Fruit fly (Drosophila melanogaster) whole organism, wandering third instar larva: ENCODE measurements around the gene pzg.

Experiments
- Abd-B ChIP-seq: fragments of >200 bp; optimal IDR thresholded peaks from 2 replicates; lab custom pipeline; 2017; ENCODE audit warnings: missing biosample characterization, missing genetic modification characterization
- CG32264 ChIP-seq: fragments of 200-800 bp; sonication (Bioruptor generic); optimal IDR thresholded peaks from 2 replicates; lab custom pipeline; 2016; ENCODE audit warnings: missing biosample characterization, missing genetic modification characterization
- CG9705 ChIP-seq: fragments of 200-800 bp; sonication (Bioruptor generic); optimal IDR thresholded peaks from 2 replicates; lab custom pipeline; 2018; ENCODE audit warnings: missing biosample characterization, mild to moderate bottlenecking, missing genetic modification characterization
- CrebA ChIP-seq: fragments of 200-800 bp; sonication (Bioruptor generic); optimal IDR thresholded peaks from 2 replicates; lab custom pipeline; 2016; ENCODE audit warnings: missing biosample characterization, mild to moderate bottlenecking, missing genetic modification characterization, borderline replicate concordance
- Dfd ChIP-seq: fragments of >200 bp; optimal IDR thresholded peaks from 2 replicates; lab custom pipeline; 2017; ENCODE audit warnings: missing biosample characterization, missing genetic modification characterization
- Dif ChIP-seq: fragments of 200-275, 200-300 bp; sonication (Bioruptor generic); optimal IDR thresholded peaks from 2 replicates; lab custom pipeline; 2018; ENCODE audit warnings: missing biosample characterization, missing genetic modification characterization; ENCODE audit not compliant: partially characterized antibody
- GATAd ChIP-seq: sonication (Bioruptor generic); optimal IDR thresholded peaks from 2 replicates; lab custom pipeline; 2016; ENCODE audit warnings: missing biosample characterization, missing genetic modification characterization
- HLH106 ChIP-seq: fragments of 200-800 bp; optimal IDR thresholded peaks from 3 replicates; lab custom pipeline; 2019; ENCODE audit warnings: missing biosample characterization, mild to moderate bottlenecking, missing genetic modification characterization, moderate library complexity
- Hnf4 ChIP-seq: fragments of 200-800 bp; sonication (Bioruptor generic); optimal IDR thresholded peaks from 2 replicates; lab custom pipeline; 2016; ENCODE audit warnings: missing biosample characterization, mild to moderate bottlenecking, missing genetic modification characterization
- Hr78 ChIP-seq: fragments of >200 bp; optimal IDR thresholded peaks from 2 replicates; lab custom pipeline; 2017; ENCODE audit warnings: missing biosample characterization, missing genetic modification characterization
- Hr83 ChIP-seq: fragments of 200-300 bp; sonication (Bioruptor generic); optimal IDR thresholded peaks from 2 replicates; lab custom pipeline; 2016; ENCODE audit warnings: missing biosample characterization, mild to moderate bottlenecking, missing genetic modification characterization, moderate library complexity; ENCODE audit not compliant: poor library complexity, severe bottlenecking
- Jra ChIP-seq: sonication (Bioruptor generic); optimal IDR thresholded peaks from 2 replicates; lab custom pipeline; 2016; ENCODE audit warnings: missing biosample characterization, missing genetic modification characterization
- Mio ChIP-seq: sonication (Bioruptor generic); optimal IDR thresholded peaks from 2 replicates; lab custom pipeline; 2016; ENCODE audit warnings: missing biosample characterization, missing genetic modification characterization
- Myc ChIP-seq: fragments of >200 bp; optimal IDR thresholded peaks from 2 replicates; lab custom pipeline; 2017
- N ChIP-seq: fragments of >200 bp; optimal IDR thresholded peaks from 2 replicates; lab custom pipeline; 2018; ENCODE audit warnings: missing biosample characterization, missing external identifiers, missing genetic modification characterization
- OdsH ChIP-seq: fragments of 200-800 bp; sonication (Bioruptor generic); optimal IDR thresholded peaks from 2 replicates; lab custom pipeline; 2016; ENCODE audit warnings: missing biosample characterization, mild to moderate bottlenecking, missing genetic modification characterization
- Rel ChIP-seq, 2 experiments: fragments of 200-800 bp; sonication (Bioruptor generic) in 1 of 2; optimal IDR thresholded peaks; 2 replicates in 1 of 2; 3 replicates in 1 of 2; lab custom pipeline; 2016 to 2019; ENCODE audit warnings: mild to moderate bottlenecking in 2 of 2, missing biosample characterization in 2 of 2, missing genetic modification characterization in 2 of 2, moderate library complexity in 1 of 2
- Sp1 ChIP-seq: fragments of 200-800 bp; sonication (Bioruptor generic); optimal IDR thresholded peaks from 3 replicates; lab custom pipeline; 2019; ENCODE audit warnings: missing biosample characterization, mild to moderate bottlenecking, missing genetic modification characterization, moderate library complexity
- Vsx2 ChIP-seq: fragments of 200-300, 225-300 bp; sonication (Bioruptor generic); optimal IDR thresholded peaks from 2 replicates; lab custom pipeline; 2018; ENCODE audit warnings: missing biosample characterization, missing genetic modification characterization; ENCODE audit not compliant: partially characterized antibody
- br ChIP-seq: fragments of 200-800 bp; sonication (Bioruptor generic); optimal IDR thresholded peaks from 2 replicates; lab custom pipeline; 2016; ENCODE audit warnings: missing biosample characterization, missing genetic modification characterization
- brk ChIP-seq: fragments of 200-800 bp; sonication (Bioruptor generic); optimal IDR thresholded peaks from 2 replicates; lab custom pipeline; 2016; ENCODE audit warnings: missing biosample characterization, mild to moderate bottlenecking, missing genetic modification characterization
- dl ChIP-seq, 2 experiments: fragments of 175-275, 200-275 bp in 1 of 2; fragments of 200-275 bp in 1 of 2; sonication (Bioruptor generic); optimal IDR thresholded peaks; lab custom pipeline; 2018; ENCODE audit warnings: mild to moderate bottlenecking in 2 of 2, missing biosample characterization in 2 of 2, missing genetic modification characterization in 2 of 2, moderate library complexity in 2 of 2; ENCODE audit not compliant: partially characterized antibody in 2 of 2, insufficient read depth in 1 of 2
- dmrt93B ChIP-seq: fragments of 200-800 bp; sonication (Bioruptor generic); optimal IDR thresholded peaks from 2 replicates; lab custom pipeline; 2018; ENCODE audit warnings: missing biosample characterization, mild to moderate bottlenecking, missing genetic modification characterization
- dsf ChIP-seq: sonication (Bioruptor generic); optimal IDR thresholded peaks from 2 replicates; lab custom pipeline; 2016; ENCODE audit warnings: missing biosample characterization, missing genetic modification characterization, borderline replicate concordance
- ey ChIP-seq: fragments of 200-800 bp; sonication (Bioruptor generic); optimal IDR thresholded peaks from 2 replicates; lab custom pipeline; 2016; ENCODE audit warnings: missing biosample characterization, missing genetic modification characterization
- foxo ChIP-seq, 2 experiments: fragments of 200-800 bp; sonication (Bioruptor generic); optimal IDR thresholded peaks; 2 replicates in 1 of 2; 3 replicates in 1 of 2; lab custom pipeline; 2016 to 2017; ENCODE audit warnings: missing biosample characterization in 2 of 2, missing genetic modification characterization in 2 of 2
- fru ChIP-seq: fragments of 200-800 bp; sonication (Bioruptor generic); optimal IDR thresholded peaks from 3 replicates; lab custom pipeline; 2016; ENCODE audit warnings: missing biosample characterization, mild to moderate bottlenecking, missing genetic modification characterization
- h ChIP-seq: fragments of 200-800 bp; sonication (Bioruptor generic); optimal IDR thresholded peaks from 3 replicates; lab custom pipeline; 2016; ENCODE audit warnings: missing biosample characterization, mild to moderate bottlenecking, missing genetic modification characterization
- jim ChIP-seq: fragments of 175-275, 200-325 bp; sonication (Bioruptor generic); optimal IDR thresholded peaks from 2 replicates; lab custom pipeline; 2016; ENCODE audit warnings: missing biosample characterization, mild to moderate bottlenecking, missing genetic modification characterization
- lola ChIP-seq: fragments of >200 bp; optimal IDR thresholded peaks from 2 replicates; lab custom pipeline; 2017; ENCODE audit warnings: missing biosample characterization, missing genetic modification characterization
- pan ChIP-seq: fragments of >200 bp; optimal IDR thresholded peaks from 2 replicates; lab custom pipeline; 2017
- psq ChIP-seq: fragments of 200-800 bp; sonication (Bioruptor generic); optimal IDR thresholded peaks from 3 replicates; lab custom pipeline; 2017; ENCODE audit warnings: missing biosample characterization, mild to moderate bottlenecking, missing genetic modification characterization, moderate library complexity
- rgr ChIP-seq: fragments of 200-800 bp; sonication (Bioruptor generic); optimal IDR thresholded peaks from 3 replicates; lab custom pipeline; 2016; ENCODE audit warnings: missing biosample characterization, mild to moderate bottlenecking, missing genetic modification characterization
- sage ChIP-seq: fragments of 200-800 bp; sonication (Bioruptor generic); optimal IDR thresholded peaks from 2 replicates; lab custom pipeline; 2016; ENCODE audit warnings: missing biosample characterization, mild to moderate bottlenecking, missing genetic modification characterization
- sv ChIP-seq: fragments of 200-800 bp; sonication (Bioruptor generic); optimal IDR thresholded peaks from 3 replicates; lab custom pipeline; 2016; ENCODE audit warnings: missing biosample characterization, missing genetic modification characterization
- tai ChIP-seq: sonication (Bioruptor generic); optimal IDR thresholded peaks from 2 replicates; lab custom pipeline; 2016; ENCODE audit warnings: missing biosample characterization, missing genetic modification characterization
- usp ChIP-seq: fragments of >200 bp; optimal IDR thresholded peaks from 2 replicates; lab custom pipeline; 2017; ENCODE audit warnings: missing biosample characterization, missing genetic modification characterization
- woc ChIP-seq: sonication (Bioruptor generic); optimal IDR thresholded peaks from 2 replicates; lab custom pipeline; 2016; ENCODE audit warnings: missing biosample characterization, mild to moderate bottlenecking, missing genetic modification characterization

The pzg gene

dm6 chr3L:21256062-21257023, 29.6 kb upstream of the pzg start:
- TF ChIP-seq Hr83 (GFP tag; lab: Kevin White, UChicago) (no peak), brk (GFP tag; lab: Kevin White, UChicago) (no peak), Hr78 (no peak), GATAd (no peak), Vsx2 (GFP tag; lab: Kevin White, UChicago) (no peak), CrebA (GFP tag; lab: Kevin White, UChicago) (no peak), psq (GFP tag; lab: Kevin White, UChicago) (no peak), jim (GFP tag; lab: Kevin White, UChicago) (no peak), Abd-B (GFP tag; lab: Kevin White, UChicago) (no peak), Dfd (GFP tag; lab: Kevin White, UChicago) (no peak), fru (peak; percentile 50), Hnf4 (GFP tag; lab: Kevin White, UChicago) (peak; percentile 30), dmrt93B (GFP tag; lab: Kevin White, UChicago) (no peak), sv (GFP tag; lab: Kevin White, UChicago) (no peak), HLH106 (tag; lab: Kevin White, UChicago) (peak; percentile 58), dl (GFP tag; optimal IDR thresholded peaks at IDR 0.05; lab: Kevin White, UChicago; ENCODE audit: insufficient read depth in 1 of 2, partially characterized antibody in 2 of 2) (no peak), lola (GFP tag; lab: Kevin White, UChicago) (no peak), ey (peak; percentile 34), Jra (GFP tag; lab: Kevin White, UChicago) (no peak), sage (GFP tag; lab: Kevin White, UChicago) (no peak), usp (GFP tag; lab: Kevin White, UChicago) (no peak), foxo (GFP tag; optimal IDR thresholded peaks at IDR 0.05; lab: Kevin White, UChicago) (peak in 1 of 2 experiments; percentile 52), CG32264 (GFP tag; lab: Kevin White, UChicago) (no peak), h (GFP tag; lab: Kevin White, UChicago) (peak; percentile 61), CG9705 (GFP tag; lab: Kevin White, UChicago) (peak; percentile 9), dsf (no peak), rgr (GFP tag; lab: Kevin White, UChicago) (peak; percentile 45), Sp1 (GFP tag; lab: Kevin White, UChicago) (peak; percentile 30), pan (lab: Kevin White, UChicago) (no peak), woc (no peak), br (GFP tag; lab: Kevin White, UChicago) (peak; percentile 11), Dif (GFP tag; lab: Kevin White, UChicago) (no peak), Rel (GFP tag; optimal IDR thresholded peaks at IDR 0.05; lab: Kevin White, UChicago) (no peak), Rel (tag; optimal IDR thresholded peaks at IDR 0.05; lab: Kevin White, UChicago) (peak; percentile 5), Mio (GFP tag; lab: Kevin White, UChicago) (no peak), tai (peak; percentile 22), OdsH (GFP tag; lab: Kevin White, UChicago) (no peak), N (GFP tag; lab: Kevin White, UChicago) (no peak), Myc (no peak)

- no peak for TF ChIP-seq Abd-B (GFP tag; lab: Kevin White, UChicago)
- TF ChIP-seq GATAd = no peak
- TF ChIP-seq ey = no peak
- no peak for TF ChIP-seq OdsH (GFP tag; lab: Kevin White, UChicago)
- no peak for TF ChIP-seq Hr83 (GFP tag; lab: Kevin White, UChicago)
- TF ChIP-seq Rel (GFP tag; optimal IDR thresholded peaks at IDR 0.05; lab: Kevin White, UChicago) = no peak
- no peak for TF ChIP-seq Rel (tag; optimal IDR thresholded peaks at IDR 0.05; lab: Kevin White, UChicago)
- TF ChIP-seq br (GFP tag; lab: Kevin White, UChicago) = no peak
- TF ChIP-seq CG32264 (GFP tag; lab: Kevin White, UChicago) = no peak
- no peak for TF ChIP-seq foxo (GFP tag; optimal IDR thresholded peaks at IDR 0.05; lab: Kevin White, UChicago)
- TF ChIP-seq rgr (GFP tag; lab: Kevin White, UChicago) = no peak
- no peak for TF ChIP-seq tai
- TF ChIP-seq Mio (GFP tag; lab: Kevin White, UChicago) = no peak
- TF ChIP-seq h (GFP tag; lab: Kevin White, UChicago) = no peak
- TF ChIP-seq usp (GFP tag; lab: Kevin White, UChicago) = no peak
Measured at dm6 chr3L:21257731-21258130, 28.2 kb upstream of the pzg start, which contains the start of gene CG43218. Gene CG43218, plus strand, starts transcription at chr3L:21258020.
